Fruit fly (Drosophila melanogaster): ENCODE results near the gene CG5149.

DNA sequence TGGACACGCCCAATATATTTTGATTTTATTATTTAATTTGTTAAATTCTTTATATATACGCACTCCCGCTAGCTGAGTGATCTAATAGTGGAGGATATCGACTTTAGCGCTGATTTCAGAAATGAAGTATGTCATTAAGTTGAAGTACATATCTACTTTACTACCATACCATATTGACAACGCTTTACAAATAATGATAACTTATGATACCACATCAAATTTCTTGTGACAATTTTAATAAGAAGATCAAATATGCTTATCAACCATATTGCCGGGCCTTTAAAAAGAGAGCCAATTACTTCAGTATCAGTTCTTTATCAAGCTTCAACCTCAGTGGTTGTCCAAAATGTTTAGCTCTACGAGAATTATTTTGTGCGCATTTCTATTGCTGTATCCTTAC, 22.6 kb upstream of the CG5149 start, which contains the start of gene CG15818:
- TF ChIP-seq CTCF (optimal IDR thresholded peaks at IDR 0.05) (no peak), CG8478 (optimal IDR thresholded peaks at IDR 0.05) (no peak)

Data from S2 (cell line).